Worm (Caenorhabditis elegans): ENCODE measurements around the gene gphr-1.

DNA sequence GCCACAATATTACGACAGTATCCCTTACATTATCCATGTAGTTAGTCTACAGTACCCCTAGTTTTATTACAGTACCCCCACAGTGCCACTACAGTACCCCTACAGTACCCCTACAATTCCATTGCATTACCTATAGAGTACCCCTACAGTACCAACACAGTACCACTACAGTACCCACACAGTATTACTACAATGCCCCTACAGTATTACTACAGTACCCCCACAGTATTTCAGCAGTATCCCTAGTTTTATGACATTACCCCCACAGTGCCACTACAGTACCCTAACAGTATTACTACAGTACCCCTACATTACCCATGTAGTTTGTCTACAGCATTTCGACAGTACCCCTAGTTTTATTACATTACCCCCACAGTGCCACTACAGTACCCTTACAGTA lies 14.6 kb downstream of the gphr-1 start:
- no peak for TF ChIP-seq flt-1 (GFP tag; IDR thresholded peaks at IDR 0.05)
- no peak for TF ChIP-seq klf-2 (GFP tag; conservative IDR thresholded peaks at IDR 0.05)
